Fruit fly (Drosophila melanogaster) whole organism, embryonic: ENCODE measurements around the gene enc.
A peak's percentile ranks its signal among the peaks of the same experiment; 100 is the strongest.

ENCODE experiments used
- Abd-B ChIP-seq: fragments of 200-800 bp; sonication (Bioruptor generic); optimal IDR thresholded peaks from 2 replicates; lab custom pipeline; 2018; ENCODE audit warnings: missing biosample characterization, mild to moderate bottlenecking, missing genetic modification characterization, moderate library complexity
- Atf-2 ChIP-seq: fragments of 200-800 bp; sonication (Bioruptor generic); optimal IDR thresholded peaks from 2 replicates; lab custom pipeline; 2016; ENCODE audit warnings: missing biosample characterization, missing genetic modification characterization
- Awh ChIP-seq: fragments of 200-800 bp; sonication (Bioruptor generic); IDR thresholded peaks from 2 replicates; pipeline ENCODE4, ENCODE4 v1.3.6; 2022; ENCODE audit warnings: missing biosample characterization, missing genetic modification characterization
- CG10209 ChIP-seq: fragments of 200-800 bp; sonication (Bioruptor generic); optimal IDR thresholded peaks from 3 replicates; lab custom pipeline; 2017; ENCODE audit warnings: missing biosample characterization, mild to moderate bottlenecking, missing genetic modification characterization, missing genetic modification reagents
- CG10431 ChIP-seq: fragments of 200-800 bp; sonication (Bioruptor generic); optimal IDR thresholded peaks from 3 replicates; lab custom pipeline; 2018; ENCODE audit warnings: missing biosample characterization, mild to moderate bottlenecking, missing genetic modification characterization
- CG11085 ChIP-seq: fragments of 200-800 bp; sonication (Bioruptor generic); IDR thresholded peaks from 2 replicates; pipeline ENCODE4 v1.3.6; 2022; ENCODE audit warnings: missing biosample characterization, missing genetic modification characterization
- CG11398 ChIP-seq: fragments of 200-800 bp; sonication (Bioruptor generic); optimal IDR thresholded peaks from 2 replicates; lab custom pipeline; 2016; ENCODE audit warnings: missing biosample characterization, missing genetic modification characterization
- CG12659 ChIP-seq: fragments of 200-800 bp; sonication (Bioruptor generic); optimal IDR thresholded peaks from 3 replicates; lab custom pipeline; 2017; ENCODE audit warnings: mild to moderate bottlenecking, missing biosample characterization, missing genetic modification reagents, missing genetic modification characterization
- CG14710 ChIP-seq: fragments of 200-800 bp; sonication (Bioruptor generic); optimal IDR thresholded peaks from 3 replicates; lab custom pipeline; 2019; ENCODE audit warnings: missing biosample characterization, mild to moderate bottlenecking, missing genetic modification characterization, moderate library complexity
- CG17359 ChIP-seq: fragments of 200-800 bp; sonication (Bioruptor generic); optimal IDR thresholded peaks from 3 replicates; lab custom pipeline; 2018; ENCODE audit warnings: missing biosample characterization, mild to moderate bottlenecking, missing genetic modification characterization, moderate library complexity
- CG1832 ChIP-seq: fragments of 200-800 bp; sonication (Bioruptor generic); optimal IDR thresholded peaks from 2 replicates; lab custom pipeline; 2017; ENCODE audit warnings: missing biosample characterization, mild to moderate bottlenecking, missing genetic modification characterization, inconsistent platforms
- CG33557 ChIP-seq: fragments of 200-800 bp; sonication (Bioruptor generic); optimal IDR thresholded peaks from 2 replicates; lab custom pipeline; 2019; ENCODE audit warnings: missing biosample characterization, mild to moderate bottlenecking, missing genetic modification characterization, moderate library complexity
- CG34224 ChIP-seq: fragments of 200-800 bp; sonication (Bioruptor generic); IDR thresholded peaks from 3 replicates; pipeline ENCODE4 v1.3.6; 2022; ENCODE audit warnings: missing biosample characterization, missing genetic modification characterization; ENCODE audit not compliant: partially characterized antibody
- CG4617 ChIP-seq: fragments of 200-800 bp; sonication (Bioruptor generic); optimal IDR thresholded peaks from 3 replicates; lab custom pipeline; 2016; ENCODE audit warnings: missing biosample characterization, missing genetic modification characterization, borderline replicate concordance
- CG4707 ChIP-seq: fragments of 200-800 bp; sonication (Bioruptor generic); optimal IDR thresholded peaks from 2 replicates; lab custom pipeline; 2018; ENCODE audit warnings: missing biosample characterization, mild to moderate bottlenecking, missing genetic modification characterization, moderate library complexity
- CG6683 ChIP-seq: fragments of 200-800 bp; sonication (Bioruptor generic); optimal IDR thresholded peaks from 2 replicates; lab custom pipeline; 2017; ENCODE audit warnings: missing biosample characterization, mild to moderate bottlenecking, missing genetic modification characterization, missing genetic modification reagents
- CG8290 ChIP-seq, 3 experiments: fragments of 200-800 bp; sonication (Bioruptor generic); optimal IDR thresholded peaks; 2 replicates each; lab custom pipeline; 2016 to 2019; ENCODE audit warnings: missing biosample characterization in 3 of 3, missing genetic modification characterization in 3 of 3, mild to moderate bottlenecking in 2 of 3, moderate library complexity in 1 of 3
- CoRest ChIP-seq: fragments of 200-800 bp; sonication (Bioruptor generic); optimal IDR thresholded peaks from 3 replicates; lab custom pipeline; 2018; ENCODE audit warnings: missing biosample characterization, mild to moderate bottlenecking, missing genetic modification characterization, moderate library complexity
- ERR ChIP-seq: fragments of 200-800 bp; sonication (Bioruptor generic); optimal IDR thresholded peaks from 2 replicates; lab custom pipeline; 2016; ENCODE audit warnings: missing biosample characterization, missing genetic modification characterization
- Fer2 ChIP-seq: fragments of 200-800 bp; sonication (Bioruptor generic); optimal IDR thresholded peaks from 2 replicates; lab custom pipeline; 2018; ENCODE audit warnings: missing biosample characterization, mild to moderate bottlenecking, missing genetic modification characterization, moderate library complexity
- GATAe ChIP-seq: fragments of 200-800 bp; sonication (Bioruptor generic); conservative IDR thresholded peaks from 2 replicates; pipeline ENCODE4 v1.3.6; 2022; ENCODE audit warnings: missing biosample characterization, missing genetic modification characterization
- Gug ChIP-seq: fragments of 200-800 bp; sonication (Bioruptor generic); IDR thresholded peaks from 4 replicates; pipeline ENCODE4 v1.3.6; 2022; ENCODE audit warnings: missing biosample characterization, missing genetic modification characterization
- HLH4C ChIP-seq: fragments of 200-800 bp; sonication (Bioruptor generic); IDR thresholded peaks from 3 replicates; pipeline ENCODE4 v1.3.6; 2022; ENCODE audit warnings: missing biosample characterization, missing genetic modification characterization; ENCODE audit not compliant: partially characterized antibody
- Hey ChIP-seq: fragments of 200-800 bp; sonication (Bioruptor generic); optimal IDR thresholded peaks from 3 replicates; lab custom pipeline; 2018; ENCODE audit warnings: missing biosample characterization, mild to moderate bottlenecking, missing genetic modification characterization
- Myb ChIP-seq: fragments of 200-800 bp; sonication (Bioruptor generic); optimal IDR thresholded peaks from 2 replicates; lab custom pipeline; 2016; ENCODE audit warnings: missing biosample characterization, missing genetic modification characterization
- Pdp1 ChIP-seq, 2 experiments: fragments of 200-800 bp; sonication (Bioruptor generic); optimal IDR thresholded peaks; 3 replicates each; lab custom pipeline; 2016; ENCODE audit warnings: missing biosample characterization in 2 of 2, missing genetic modification characterization in 2 of 2, mild to moderate bottlenecking in 1 of 2, moderate library complexity in 1 of 2
- Spps ChIP-seq: fragments of 200-800 bp; sonication (Bioruptor generic); optimal IDR thresholded peaks from 2 replicates; lab custom pipeline; 2018; ENCODE audit warnings: missing biosample characterization, mild to moderate bottlenecking, missing genetic modification characterization
- Xrp1 ChIP-seq: fragments of 200-800 bp; sonication (Bioruptor generic); IDR thresholded peaks from 2 replicates; pipeline ENCODE4 v1.3.6; 2022; ENCODE audit warnings: missing biosample characterization, missing genetic modification characterization
- YL-1 ChIP-seq: fragments of 200-800 bp; sonication (Bioruptor generic); optimal IDR thresholded peaks from 3 replicates; lab custom pipeline; 2017; ENCODE audit warnings: missing biosample characterization, mild to moderate bottlenecking, missing genetic modification characterization
- al ChIP-seq: fragments of 200-800 bp; sonication (Bioruptor generic); IDR thresholded peaks from 2 replicates; pipeline ENCODE4 v1.3.6; 2022; ENCODE audit warnings: missing biosample characterization, missing genetic modification characterization
- ara ChIP-seq: fragments of 200-800 bp; sonication (Bioruptor generic); IDR thresholded peaks from 2 replicates; pipeline ENCODE4 v1.3.6; 2022; ENCODE audit warnings: missing biosample characterization, missing genetic modification characterization
- bab2 ChIP-seq: fragments of 200-800 bp; sonication (Bioruptor generic); optimal IDR thresholded peaks from 2 replicates; lab custom pipeline; 2016; ENCODE audit warnings: missing biosample characterization, missing genetic modification characterization
- bcd ChIP-seq: fragments of 200-800 bp; sonication (Bioruptor generic); optimal IDR thresholded peaks from 2 replicates; lab custom pipeline; 2017; ENCODE audit warnings: missing biosample characterization, mild to moderate bottlenecking, missing genetic modification characterization
- bigmax ChIP-seq: fragments of 200-800 bp; sonication (Bioruptor generic); optimal IDR thresholded peaks from 2 replicates; lab custom pipeline; 2018; ENCODE audit warnings: missing biosample characterization, mild to moderate bottlenecking, missing genetic modification characterization
- cg ChIP-seq: fragments of 200-800 bp; sonication (Bioruptor generic); optimal IDR thresholded peaks from 3 replicates; lab custom pipeline; 2019; ENCODE audit warnings: missing biosample characterization, mild to moderate bottlenecking, missing genetic modification characterization, moderate library complexity
- ci ChIP-seq: fragments of 200-800 bp; sonication (Bioruptor generic); IDR thresholded peaks from 3 replicates; pipeline ENCODE4 v1.3.6; 2022; ENCODE audit warnings: missing biosample characterization, missing genetic modification characterization
- corto ChIP-seq: fragments of 200-800 bp; sonication (Bioruptor generic); optimal IDR thresholded peaks from 2 replicates; lab custom pipeline; 2016; ENCODE audit warnings: missing biosample characterization, mild to moderate bottlenecking, missing genetic modification characterization, moderate library complexity
- dpn ChIP-seq, 2 experiments: fragments of 200-800 bp; sonication (Bioruptor generic); optimal IDR thresholded peaks; 3 replicates each; lab custom pipeline; 2016; ENCODE audit warnings: missing biosample characterization in 2 of 2, missing genetic modification characterization in 2 of 2
- gce ChIP-seq: fragments of 200-800 bp; sonication (Bioruptor generic); IDR thresholded peaks from 3 replicates; pipeline ENCODE4 v1.3.6; 2022; ENCODE audit warnings: missing biosample characterization, missing genetic modification characterization
- gcm ChIP-seq: fragments of 200-800 bp; sonication (Bioruptor generic); optimal IDR thresholded peaks from 2 replicates; lab custom pipeline; 2019; ENCODE audit warnings: missing biosample characterization, mild to moderate bottlenecking, missing genetic modification characterization, moderate library complexity
- ham ChIP-seq: fragments of 200-800 bp; sonication (Bioruptor generic); IDR thresholded peaks from 2 replicates; pipeline ENCODE4 v1.3.6; 2022; ENCODE audit warnings: missing biosample characterization, missing genetic modification characterization
- lab ChIP-seq: fragments of 200-800 bp; sonication (Bioruptor generic); optimal IDR thresholded peaks from 3 replicates; lab custom pipeline; 2017; ENCODE audit warnings: missing biosample characterization, missing genetic modification characterization, mild to moderate bottlenecking, moderate library complexity, missing genetic modification reagents
- nerfin-1 ChIP-seq: fragments of 200-800 bp; sonication (Bioruptor generic); optimal IDR thresholded peaks from 3 replicates; lab custom pipeline; 2019; ENCODE audit warnings: missing biosample characterization, mild to moderate bottlenecking, missing genetic modification characterization, moderate library complexity
- scrt ChIP-seq: fragments of 200-800 bp; sonication (Bioruptor generic); optimal IDR thresholded peaks from 2 replicates; lab custom pipeline; 2018; ENCODE audit warnings: missing biosample characterization, mild to moderate bottlenecking, missing genetic modification characterization, moderate library complexity
- sd ChIP-seq: fragments of 200-800 bp; sonication (Bioruptor generic); optimal IDR thresholded peaks from 3 replicates; lab custom pipeline; 2018; ENCODE audit warnings: missing biosample characterization, mild to moderate bottlenecking, missing genetic modification characterization, moderate library complexity
- sna ChIP-seq: fragments of 200-800 bp; sonication (Bioruptor generic); IDR thresholded peaks from 2 replicates; pipeline ENCODE4 v1.3.6; 2022; ENCODE audit warnings: missing biosample characterization, missing genetic modification characterization; ENCODE audit not compliant: partially characterized antibody
- sug ChIP-seq: fragments of 200-800 bp; optimal IDR thresholded peaks from 2 replicates; lab custom pipeline; 2019; ENCODE audit warnings: missing biosample characterization, mild to moderate bottlenecking, missing genetic modification characterization, moderate library complexity
- z ChIP-seq: fragments of 200-800 bp; sonication (Bioruptor generic); IDR thresholded peaks from 3 replicates; pipeline ENCODE4 v1.3.6; 2022; ENCODE audit warnings: missing biosample characterization, missing genetic modification characterization

The enc gene

DNA sequence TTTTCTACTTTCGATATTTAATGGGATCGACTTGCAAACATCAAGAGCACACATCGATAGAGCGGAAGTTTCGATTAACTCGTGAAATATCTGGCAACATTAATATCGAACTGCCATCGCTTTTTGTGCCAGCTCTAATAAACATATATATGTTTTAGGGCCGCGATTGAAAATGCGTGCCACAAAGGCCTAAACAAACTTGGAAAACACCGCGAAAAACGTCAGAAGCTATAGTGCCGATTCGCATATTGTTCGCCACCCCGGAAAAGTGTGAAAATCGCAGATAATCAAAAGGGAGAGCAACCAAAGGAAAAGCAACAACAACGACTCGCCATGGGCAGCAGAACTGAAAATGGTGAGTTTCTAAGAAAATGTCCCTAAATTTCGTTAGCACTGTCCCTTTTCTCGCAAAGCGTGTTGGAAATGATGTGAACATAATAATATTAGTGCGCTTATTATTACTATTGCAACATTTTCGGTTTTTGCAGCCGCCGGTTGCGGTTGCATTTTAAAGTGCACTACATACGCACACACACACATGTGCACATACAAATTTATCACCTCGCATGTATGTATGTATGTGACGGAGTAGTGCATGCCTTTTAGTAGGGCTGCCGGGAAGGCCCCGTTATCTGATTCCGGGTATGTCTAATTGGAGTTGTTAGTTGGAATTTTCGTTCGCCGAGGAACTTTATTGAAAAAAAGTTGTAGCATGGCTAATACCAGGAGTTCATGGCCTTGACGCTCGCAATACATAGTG is at the start of gene enc (continued):
- TF ChIP-seq CG17359 (no peak), CG8290 (GFP tag; optimal IDR thresholded peaks at IDR 0.05; lab: Kevin White, UChicago) (no peak), CG8290 (tag; optimal IDR thresholded peaks at IDR 0.05; lab: Kevin White, UChicago) (peak in 1 of 2 experiments; percentile 39), sug (tag; lab: Kevin White, UChicago) (peak; percentile 36), lab (GFP tag; lab: Kevin White, UChicago) (no peak), Atf-2 (GFP tag; lab: Kevin White, UChicago) (no peak), ara (GFP tag; lab: Robert Waterston, UW) (no peak), corto (peak; percentile 9), z (GFP tag; lab: Robert Waterston, UW) (no peak), nerfin-1 (tag; lab: Kevin White, UChicago) (peak; percentile 4), CG11085 (GFP tag; lab: Robert Waterston, UW) (no peak), Hey (tag; lab: Kevin White, UChicago) (no peak), bab2 (GFP tag; lab: Kevin White, UChicago) (no peak), HLH4C (GFP tag; lab: Robert Waterston, UW) (peak; percentile 94), CG4707 (GFP tag; lab: Kevin White, UChicago) (no peak), CG10209 (no peak), YL-1 (GFP tag; lab: Kevin White, UChicago) (peak; percentile 83), ham (GFP tag; lab: Robert Waterston, UW) (no peak), CG14710 (tag; lab: Kevin White, UChicago) (peak; percentile 34), gcm (no peak), gce (GFP tag; lab: Robert Waterston, UW) (no peak), ERR (GFP tag; lab: Kevin White, UChicago) (peak; percentile 21), bcd (no peak), Xrp1 (no peak), CG4617 (peak; percentile 90), Gug (GFP tag; lab: Robert Waterston, UW) (peak; percentile 16; the same call in 1 of the 4 replicates), sna (GFP tag; lab: Robert Waterston, UW) (peak; percentile 93), Fer2 (tag; lab: Kevin White, UChicago) (no peak), CG11398 (GFP tag; lab: Kevin White, UChicago) (no peak), CG10431 (GFP tag; lab: Kevin White, UChicago) (peak; percentile 60), CoRest (tag; lab: Kevin White, UChicago) (peak; percentile 7), Spps (tag; lab: Kevin White, UChicago) (no peak), bigmax (GFP tag; lab: Kevin White, UChicago) (no peak), CG1832 (GFP tag; lab: Kevin White, UChicago) (no peak), Pdp1 (GFP tag; optimal IDR thresholded peaks at IDR 0.05; lab: Kevin White, UChicago) (peak in 1 of 2 experiments; percentile 40), GATAe (GFP tag; lab: Robert Waterston, UW) (no peak), al (GFP tag; lab: Robert Waterston, UW) (no peak), Abd-B (GFP tag; lab: Kevin White, UChicago) (no peak), CG6683 (GFP tag; lab: Kevin White, UChicago) (no peak), dpn (GFP tag; optimal IDR thresholded peaks at IDR 0.05; lab: Kevin White, UChicago) (peak; percentile 25 to 29), ci (GFP tag; lab: Robert Waterston, UW) (no peak), scrt (GFP tag; lab: Kevin White, UChicago) (peak; percentile 8), Myb (GFP tag; lab: Kevin White, UChicago) (peak; percentile 60), sd (tag; lab: Kevin White, UChicago) (no peak), cg (GFP tag; lab: Kevin White, UChicago) (peak; percentile 86), CG12659 (GFP tag; lab: Kevin White, UChicago) (peak; percentile 81), CG34224 (peak; percentile 97), CG33557 (GFP tag; lab: Kevin White, UChicago) (no peak), Awh (GFP tag; lab: Robert Waterston, UW) (no peak)
